Worm (Caenorhabditis elegans): ENCODE measurements around the gene C44H4.8.
A peak's percentile ranks its signal among the peaks of the same experiment; 100 is the strongest.

DNA sequence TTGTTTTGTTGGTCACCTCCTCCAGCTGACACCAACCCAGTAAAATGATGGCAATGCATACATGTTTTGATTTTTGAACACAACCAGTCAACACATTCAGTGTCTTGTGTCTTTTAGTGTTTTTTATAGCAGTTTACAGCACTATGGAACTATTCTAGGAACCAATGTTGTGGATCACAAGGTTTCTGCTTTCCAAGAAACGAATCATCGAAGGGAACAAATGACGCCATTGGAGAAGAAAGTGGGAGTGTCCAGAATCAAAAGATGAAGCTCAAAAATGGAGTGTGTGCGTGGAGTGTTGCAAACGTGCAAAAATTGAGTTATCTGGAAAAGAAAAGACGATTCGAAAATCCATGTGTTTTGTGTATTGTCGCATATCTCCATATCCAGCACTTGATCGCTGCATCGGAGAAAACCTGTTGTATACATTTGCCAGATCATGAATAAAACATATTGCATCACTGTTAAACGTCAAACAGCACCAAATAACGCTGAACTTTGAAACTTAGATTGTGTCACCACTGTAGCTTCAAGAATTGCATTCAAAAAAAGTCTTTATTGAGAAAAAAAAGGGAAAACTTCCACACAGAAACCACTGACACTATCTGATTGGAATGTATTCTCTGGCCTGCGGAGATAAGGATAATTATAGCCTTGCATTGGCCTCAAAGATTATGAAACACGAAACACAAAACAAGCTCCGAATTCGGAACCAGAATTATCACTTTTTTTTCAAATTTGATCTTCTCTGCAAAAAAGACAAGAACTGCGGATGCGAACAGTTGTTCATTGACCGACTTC is 32.4 kb upstream of the C44H4.8 start:
- peak in 1 of 2 experiments; percentile 23 for TF ChIP-seq unc-62 (GFP tag; optimal IDR thresholded peaks at IDR 0.05 in 1 of 2)
- TF ChIP-seq unc-62 (tag; optimal IDR thresholded peaks at IDR 0.05), result no peak
- no peak for TF ChIP-seq dpl-1 (GFP tag; optimal IDR thresholded peaks at IDR 0.05)
- TF ChIP-seq nhr-237 (tag; optimal IDR thresholded peaks at IDR 0.05), result no peak
- peak; percentile 78 for TF ChIP-seq hlh-30 (tag; optimal IDR thresholded peaks at IDR 0.05; ENCODE audit: insufficient read depth)
- TF ChIP-seq ceh-82 (tag; optimal IDR thresholded peaks at IDR 0.05), result no peak
- peak; percentile 61 for TF ChIP-seq nhr-77 (tag; optimal IDR thresholded peaks at IDR 0.05)
- TF ChIP-seq ama-1 (optimal IDR thresholded peaks at IDR 0.05), result no peak
- TF ChIP-seq zfp-3 (GFP tag; conservative IDR thresholded peaks at IDR 0.05), result no peak
- TF ChIP-seq fkh-10 (GFP tag; optimal IDR thresholded peaks at IDR 0.05), result peak; percentile 9
- TF ChIP-seq duxl-1 (tag; optimal IDR thresholded peaks at IDR 0.05; ENCODE audit: poor library complexity), result no peak
